Worm (Caenorhabditis elegans): ENCODE measurements around the gene pos-1.
A peak's percentile ranks its signal among the peaks of the same experiment; 100 is the strongest.

pos-1 gene

DNA sequence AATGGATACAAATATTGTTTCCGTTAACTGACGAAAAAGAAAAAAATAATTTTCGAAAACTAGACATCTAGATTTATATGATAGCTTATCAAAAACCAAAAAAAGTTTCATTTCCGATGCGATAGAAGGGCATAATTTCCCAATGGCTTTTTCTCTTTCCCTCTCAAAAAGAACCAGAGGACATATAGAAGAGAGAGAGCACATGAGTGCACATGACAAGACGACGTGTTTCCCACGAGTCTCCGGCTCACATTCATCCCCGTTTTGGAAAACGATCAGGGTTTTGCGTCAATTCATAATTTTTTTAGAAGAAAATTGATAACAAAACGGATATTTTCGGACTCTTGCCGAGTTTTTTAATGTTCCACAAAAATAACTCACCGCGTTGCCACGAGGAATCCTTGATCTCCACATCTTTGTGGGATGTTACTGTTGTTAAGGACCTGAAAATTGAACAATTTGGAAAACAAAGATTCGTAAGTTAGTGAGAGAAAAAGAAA lies 30.5 kb downstream of the pos-1 start, which contains the start of gene lmd-3:
lmd-3 (minus strand) TSS at position 450 of the 500 bp plus-strand sequence.
- TF ChIP-seq T26A5.8 (tag; optimal IDR thresholded peaks at IDR 0.05) (no peak), lag-1 (GFP tag; IDR thresholded peaks at IDR 0.05) (0 out of 2 replicates have a peak, but pooled peaks have one; percentile 24)

DNA sequence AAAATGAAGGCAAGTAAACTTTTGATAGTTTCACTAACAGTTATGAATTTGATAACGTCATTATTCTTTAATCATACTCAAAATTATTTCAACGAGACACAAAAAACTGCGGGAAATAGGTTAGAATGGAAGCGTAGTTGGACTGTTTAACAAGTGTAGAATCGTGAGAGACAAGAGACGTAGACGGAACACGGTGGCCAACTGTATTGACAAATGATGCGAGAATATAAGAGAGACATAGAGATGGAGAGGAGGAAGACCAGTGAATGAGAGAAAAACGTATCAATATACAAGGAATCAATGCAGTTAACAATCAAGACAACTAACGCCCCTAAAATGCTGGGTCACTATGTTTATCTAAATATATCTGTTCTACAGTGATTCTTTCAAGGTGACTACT lies 31.8 kb downstream of the pos-1 start:
- TF ChIP-seq nhr-120 (GFP tag; IDR thresholded peaks at IDR 0.05) (no peak), nhr-80 (tag; optimal IDR thresholded peaks at IDR 0.05) (peak; percentile 65)

DNA sequence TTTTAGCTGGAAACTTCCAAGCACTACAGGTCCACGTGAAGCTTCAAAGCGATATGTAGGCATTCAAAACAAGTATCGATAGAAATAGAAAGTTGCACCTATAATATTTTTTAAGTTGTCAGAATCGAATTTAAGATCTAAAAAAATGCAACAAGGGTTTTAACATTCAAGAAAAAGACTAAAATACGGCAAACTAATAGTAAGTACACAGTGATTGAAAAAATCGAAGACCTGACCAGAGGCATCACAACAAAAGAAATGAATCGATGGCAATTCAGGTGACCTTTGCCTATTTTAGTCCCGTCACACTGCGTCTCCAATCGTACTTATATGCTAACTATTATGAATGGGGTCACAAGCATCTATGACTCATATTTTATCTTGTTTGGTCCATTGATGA lies 34.0 kb downstream of the pos-1 start, which contains the start of gene T23B12.5:
T23B12.5 (minus strand) TSS at position 101 of the 400 bp plus-strand sequence.
- TF ChIP-seq ceh-58 (GFP tag; IDR thresholded peaks at IDR 0.05) (no peak), C17E4.6 (GFP tag; IDR thresholded peaks at IDR 0.05) (no peak), sea-2 (GFP tag; IDR thresholded peaks at IDR 0.05) (no peak), K12H6.12 (tag; optimal IDR thresholded peaks at IDR 0.05) (no peak), attf-6 (GFP tag; IDR thresholded peaks at IDR 0.05) (no peak), rec-8 (tag; optimal IDR thresholded peaks at IDR 0.05) (no peak), F23B12.7 (tag; optimal IDR thresholded peaks at IDR 0.05; ENCODE audit: insufficient read depth) (no peak), zfh-2 (GFP tag; conservative IDR thresholded peaks at IDR 0.05) (no peak), lin-26 (GFP tag; IDR thresholded peaks at IDR 0.05) (no peak), gei-17 (GFP tag; optimal IDR thresholded peaks at IDR 0.05) (no peak), aptf-2 (GFP tag; conservative IDR thresholded peaks at IDR 0.05) (no peak), mel-28 (tag; optimal IDR thresholded peaks at IDR 0.05; ENCODE audit: borderline replicate concordance) (no peak), efl-1 (GFP tag; optimal IDR thresholded peaks at IDR 0.05) (no peak), snpc-4 (GFP tag; optimal IDR thresholded peaks at IDR 0.05) (no peak), snpc-4 (tag; optimal IDR thresholded peaks at IDR 0.05) (no peak), let-526 (GFP tag; IDR thresholded peaks at IDR 0.05) (no peak)

DNA sequence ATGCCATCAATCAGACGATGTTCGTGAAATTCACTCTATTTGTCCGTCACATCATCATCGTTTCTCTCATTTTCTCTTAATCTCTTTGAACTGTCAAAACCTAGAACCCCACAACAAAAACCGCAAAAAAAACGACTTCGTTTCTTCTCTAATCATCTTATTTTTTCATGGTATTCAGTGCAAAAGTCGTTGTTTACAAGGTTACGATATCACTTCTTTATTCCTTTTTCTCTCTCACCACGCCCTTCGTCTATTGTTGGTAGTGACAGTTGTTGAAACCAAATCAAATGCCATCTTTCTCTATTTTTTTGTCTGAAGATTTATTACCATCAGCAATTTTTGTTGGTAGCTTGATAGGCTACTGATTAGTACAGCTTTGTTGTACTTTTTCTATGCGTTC lies 35.4 kb downstream of the pos-1 start:
- TF ChIP-seq snpc-1.3 (tag; optimal IDR thresholded peaks at IDR 0.05; ENCODE audit: insufficient read depth) (no peak), lir-1 (GFP tag; conservative IDR thresholded peaks at IDR 0.05) (no peak), sptf-2 (GFP tag; optimal IDR thresholded peaks at IDR 0.05) (no peak), snpc-4 (GFP tag; optimal IDR thresholded peaks at IDR 0.05) (no peak), snpc-4 (tag; optimal IDR thresholded peaks at IDR 0.05) (peak in 1 of 4 experiments; percentile 38), Y79H2A.3 (GFP tag; conservative IDR thresholded peaks at IDR 0.05) (no peak), let-607 (tag; optimal IDR thresholded peaks at IDR 0.05) (no peak), lin-40 (tag; optimal IDR thresholded peaks at IDR 0.05) (peak; percentile 46), ztf-26 (tag; optimal IDR thresholded peaks at IDR 0.05) (no peak), Y56A3A.18 (GFP tag; IDR thresholded peaks at IDR 0.05) (no peak), lag-1 (GFP tag; IDR thresholded peaks at IDR 0.05) (no peak)

DNA sequence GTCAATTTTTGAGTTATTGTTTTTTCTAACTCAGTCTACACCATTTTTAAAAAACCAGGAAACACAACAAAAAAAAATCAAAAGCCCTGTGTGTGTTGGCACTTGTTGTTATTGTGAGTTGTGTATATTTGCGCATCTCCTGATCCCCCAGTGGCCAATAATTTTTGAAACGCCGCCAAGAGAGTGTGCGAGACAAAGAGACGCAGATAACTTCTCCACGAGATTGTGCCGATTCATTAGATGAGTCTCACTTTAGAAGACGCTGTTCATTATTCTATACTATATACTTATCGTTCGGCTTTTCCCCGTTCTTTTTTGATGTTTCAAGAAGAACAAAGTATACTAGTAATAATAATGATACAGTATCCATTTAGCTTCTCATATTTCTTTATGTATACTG lies 36.8 kb downstream of the pos-1 start:
- TF ChIP-seq snpc-4 (GFP tag; optimal IDR thresholded peaks at IDR 0.05) (no peak), snpc-4 (tag; optimal IDR thresholded peaks at IDR 0.05) (no peak), hmg-1.2 (GFP tag; IDR thresholded peaks at IDR 0.05) (peak; percentile 53; the same call in 1 of the 2 replicates), nhr-80 (tag; optimal IDR thresholded peaks at IDR 0.05) (no peak)

DNA sequence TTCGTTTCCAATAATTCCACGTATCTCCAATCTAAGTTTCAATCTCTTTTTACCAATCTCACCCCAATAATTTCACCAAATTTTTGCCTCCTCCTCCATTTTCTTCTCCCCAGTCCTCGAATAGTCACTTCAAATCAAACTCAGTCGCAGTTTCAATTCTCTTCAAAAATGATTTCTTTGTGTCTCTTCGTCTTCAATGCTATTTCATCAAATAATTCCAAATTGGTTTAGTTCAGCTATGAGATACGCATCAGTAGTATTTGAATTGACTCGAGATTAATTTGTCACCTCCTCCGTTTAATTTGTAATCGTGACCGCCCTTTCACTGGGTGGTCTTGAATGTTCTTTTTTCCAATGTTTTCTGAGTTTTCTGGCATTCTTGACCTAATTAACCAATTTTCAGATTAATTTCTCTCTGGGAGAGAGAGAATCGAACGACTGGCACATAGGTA lies 41.1 kb downstream of the pos-1 start, which contains the start of gene T23B12.11:
T23B12.11 (plus strand) TSS at position 402 of the 452 bp plus-strand sequence.
- TF ChIP-seq ZK185.1 (tag; optimal IDR thresholded peaks at IDR 0.05; ENCODE audit: poor library complexity, severe bottlenecking) (no peak), pbrm-1 (GFP tag; IDR thresholded peaks at IDR 0.05) (no peak), athp-1 (tag; optimal IDR thresholded peaks at IDR 0.05) (no peak), B0019.2 (GFP tag; conservative IDR thresholded peaks at IDR 0.05) (no peak), ekl-4 (GFP tag; IDR thresholded peaks at IDR 0.05) (no peak), snpc-3.4 (tag; optimal IDR thresholded peaks at IDR 0.05) (no peak), let-526 (GFP tag; IDR thresholded peaks at IDR 0.05) (no peak), sea-2 (GFP tag; IDR thresholded peaks at IDR 0.05) (no peak), sdz-38 (tag; optimal IDR thresholded peaks at IDR 0.05) (no peak), ztf-3 (GFP tag; optimal IDR thresholded peaks at IDR 0.05) (no peak), attf-3 (GFP tag; conservative IDR thresholded peaks at IDR 0.05) (no peak), C17E4.6 (GFP tag; IDR thresholded peaks at IDR 0.05) (no peak), zim-3 (tag; optimal IDR thresholded peaks at IDR 0.05) (no peak), F23B12.7 (tag; optimal IDR thresholded peaks at IDR 0.05; ENCODE audit: insufficient read depth) (no peak)

Measured in whole organism, young adult.